Worm (Caenorhabditis elegans) whole organism, late embryonic: ENCODE results near the gene Y26E6A.3.
A peak's percentile ranks its signal among the peaks of the same experiment; 100 is the strongest.

Source experiments
- C08G9.2 ChIP-seq: sonication (generic microtip); optimal IDR thresholded peaks from 2 replicates; lab custom pipeline; 2016; ENCODE audit warnings: mild to moderate bottlenecking, missing genetic modification characterization, moderate library complexity, missing compliant biosample characterization
- C38D4.7 ChIP-seq: fragments of 200-800 bp; sonication (Bioruptor generic); optimal IDR thresholded peaks from 2 replicates; lab custom pipeline; 2018; ENCODE audit warnings: mild to moderate bottlenecking, missing genetic modification characterization, moderate library complexity, missing compliant biosample characterization
- F13H6.1 ChIP-seq: sonication (generic microtip); optimal IDR thresholded peaks from 2 replicates; lab custom pipeline; 2016; ENCODE audit warnings: missing genetic modification characterization, missing compliant biosample characterization
- K02D7.2 ChIP-seq: sonication (generic microtip); optimal IDR thresholded peaks from 2 replicates; lab custom pipeline; 2017; ENCODE audit warnings: mild to moderate bottlenecking, missing genetic modification characterization, missing compliant biosample characterization
- K09A11.1 ChIP-seq: sonication (generic microtip); optimal IDR thresholded peaks from 2 replicates; lab custom pipeline; 2017; ENCODE audit warnings: antibody characterized with exemption, mild to moderate bottlenecking, missing genetic modification characterization, missing compliant biosample characterization; ENCODE audit not compliant: insufficient read depth
- ahr-1 ChIP-seq: sonication (generic microtip); optimal IDR thresholded peaks from 2 replicates; lab custom pipeline; 2016; ENCODE audit warnings: missing genetic modification characterization, missing compliant biosample characterization
- ceh-14 ChIP-seq: sonication (generic microtip); optimal IDR thresholded peaks from 2 replicates; lab custom pipeline; 2016; ENCODE audit warnings: missing genotype, missing genetic modification characterization, missing compliant biosample characterization
- ceh-18 ChIP-seq: sonication (generic microtip); optimal IDR thresholded peaks from 2 replicates; lab custom pipeline; 2016; ENCODE audit warnings: missing genetic modification characterization, missing compliant biosample characterization
- ceh-2 ChIP-seq: sonication (generic microtip); optimal IDR thresholded peaks from 2 replicates; lab custom pipeline; 2016; ENCODE audit warnings: missing genotype, missing genetic modification characterization, missing compliant biosample characterization
- ceh-48 ChIP-seq: sonication (generic microtip); optimal IDR thresholded peaks from 2 replicates; lab custom pipeline; 2016; ENCODE audit warnings: missing genetic modification characterization, inconsistent platforms, missing compliant biosample characterization
- ceh-6 ChIP-seq: fragments of 200-800 bp; sonication (Bioruptor generic); optimal IDR thresholded peaks from 2 replicates; lab custom pipeline; 2018; ENCODE audit warnings: mild to moderate bottlenecking, missing genetic modification characterization, missing compliant biosample characterization
- dmd-4 ChIP-seq: sonication (generic microtip); optimal IDR thresholded peaks from 2 replicates; lab custom pipeline; 2016; ENCODE audit warnings: borderline replicate concordance, missing genetic modification characterization, missing compliant biosample characterization
- dve-1 ChIP-seq: sonication (generic microtip); optimal IDR thresholded peaks from 2 replicates; lab custom pipeline; 2017; ENCODE audit warnings: antibody characterized with exemption, mild to moderate bottlenecking, missing genetic modification characterization, missing compliant biosample characterization
- elt-2 ChIP-seq: sonication (generic microtip); optimal IDR thresholded peaks from 2 replicates; lab custom pipeline; 2016; ENCODE audit warnings: missing genetic modification reagents, missing genetic modification characterization, missing compliant biosample characterization
- ets-4 ChIP-seq: sonication (generic microtip); optimal IDR thresholded peaks from 2 replicates; lab custom pipeline; 2016; ENCODE audit warnings: missing genetic modification characterization, missing compliant biosample characterization
- eyg-1 ChIP-seq: sonication (generic microtip); optimal IDR thresholded peaks from 2 replicates; lab custom pipeline; 2016; ENCODE audit warnings: missing genotype, missing genetic modification characterization, missing compliant biosample characterization
- fax-1 ChIP-seq: sonication (generic microtip); optimal IDR thresholded peaks from 2 replicates; lab custom pipeline; 2016; ENCODE audit warnings: missing genotype, missing genetic modification characterization, missing compliant biosample characterization
- fkh-10 ChIP-seq: fragments of 150-350 bp; optimal IDR thresholded peaks from 2 replicates; lab custom pipeline; 2014; ENCODE audit warnings: missing biosample characterization, missing genetic modification reagents, missing genetic modification characterization
- fkh-6 ChIP-seq: sonication (generic microtip); optimal IDR thresholded peaks from 2 replicates; lab custom pipeline; 2016; ENCODE audit warnings: missing genetic modification characterization, missing compliant biosample characterization
- gmeb-2 ChIP-seq: sonication (generic microtip); optimal IDR thresholded peaks from 2 replicates; lab custom pipeline; 2016; ENCODE audit warnings: missing genetic modification characterization, inconsistent platforms, missing compliant biosample characterization
- hlh-8 ChIP-seq: sonication (generic microtip); optimal IDR thresholded peaks from 2 replicates; lab custom pipeline; 2016; ENCODE audit warnings: missing genotype, missing genetic modification characterization, missing compliant biosample characterization
- lim-6 ChIP-seq: sonication (generic microtip); optimal IDR thresholded peaks from 2 replicates; lab custom pipeline; 2016; ENCODE audit warnings: missing genetic modification characterization, missing compliant biosample characterization
- madf-2 ChIP-seq: sonication (generic microtip); optimal IDR thresholded peaks from 2 replicates; lab custom pipeline; 2017; ENCODE audit warnings: missing genetic modification characterization, missing compliant biosample characterization
- odd-2 ChIP-seq: sonication (generic microtip); optimal IDR thresholded peaks from 2 replicates; lab custom pipeline; 2017; ENCODE audit warnings: antibody characterized with exemption, mild to moderate bottlenecking, missing genetic modification characterization, missing compliant biosample characterization
- pag-3 ChIP-seq: sonication (generic microtip); optimal IDR thresholded peaks from 2 replicates; lab custom pipeline; 2016; ENCODE audit warnings: missing compliant biosample characterization, missing genetic modification characterization, borderline replicate concordance
- pat-9 ChIP-seq: fragments of 200-800 bp; sonication (Bioruptor generic); optimal IDR thresholded peaks from 2 replicates; lab custom pipeline; 2018; ENCODE audit warnings: mild to moderate bottlenecking, missing genetic modification characterization, moderate library complexity, missing compliant biosample characterization
- pax-1 ChIP-seq: fragments of 150-350 bp; optimal IDR thresholded peaks from 2 replicates; lab custom pipeline; 2014; ENCODE audit warnings: missing biosample characterization, missing genetic modification characterization
- pha-2 ChIP-seq: sonication (generic microtip); optimal IDR thresholded peaks from 2 replicates; lab custom pipeline; 2017; ENCODE audit warnings: mild to moderate bottlenecking, missing genetic modification characterization, missing compliant biosample characterization
- pqm-1 ChIP-seq: sonication (generic microtip); optimal IDR thresholded peaks from 2 replicates; lab custom pipeline; 2016; ENCODE audit warnings: missing genetic modification characterization, missing compliant biosample characterization
- pros-1 ChIP-seq: fragments of 150-350 bp; optimal IDR thresholded peaks from 2 replicates; lab custom pipeline; 2014; ENCODE audit warnings: missing biosample characterization, missing genetic modification reagents, missing genetic modification characterization
- sox-2 ChIP-seq: fragments of 200-800 bp; sonication (Bioruptor generic); IDR thresholded peaks from 2 replicates; pipeline ENCODE4 v1.3.6; 2022; ENCODE audit warnings: missing genetic modification reagents, missing genetic modification characterization, missing compliant biosample characterization
- sox-4 ChIP-seq: sonication (generic microtip); optimal IDR thresholded peaks from 2 replicates; lab custom pipeline; 2017; ENCODE audit warnings: mild to moderate bottlenecking, missing genetic modification characterization, inconsistent platforms, missing compliant biosample characterization
- syd-9 ChIP-seq: sonication (generic microtip); optimal IDR thresholded peaks from 2 replicates; lab custom pipeline; 2016; ENCODE audit warnings: mild to moderate bottlenecking, missing genetic modification characterization, moderate library complexity, missing compliant biosample characterization
- tbx-2 ChIP-seq: sonication (generic microtip); optimal IDR thresholded peaks from 2 replicates; lab custom pipeline; 2016; ENCODE audit warnings: missing genetic modification characterization, missing compliant biosample characterization
- tbx-7 ChIP-seq: sonication (generic microtip); optimal IDR thresholded peaks from 2 replicates; lab custom pipeline; 2016; ENCODE audit warnings: missing genotype, missing genetic modification characterization, missing compliant biosample characterization
- unc-42 ChIP-seq: sonication (generic microtip); optimal IDR thresholded peaks from 2 replicates; lab custom pipeline; 2016; ENCODE audit warnings: missing genotype, missing genetic modification characterization, missing compliant biosample characterization
- ztf-16 ChIP-seq: sonication (generic microtip); optimal IDR thresholded peaks from 2 replicates; lab custom pipeline; 2017; ENCODE audit warnings: missing genetic modification characterization, missing compliant biosample characterization

The Y26E6A.3 gene

DNA sequence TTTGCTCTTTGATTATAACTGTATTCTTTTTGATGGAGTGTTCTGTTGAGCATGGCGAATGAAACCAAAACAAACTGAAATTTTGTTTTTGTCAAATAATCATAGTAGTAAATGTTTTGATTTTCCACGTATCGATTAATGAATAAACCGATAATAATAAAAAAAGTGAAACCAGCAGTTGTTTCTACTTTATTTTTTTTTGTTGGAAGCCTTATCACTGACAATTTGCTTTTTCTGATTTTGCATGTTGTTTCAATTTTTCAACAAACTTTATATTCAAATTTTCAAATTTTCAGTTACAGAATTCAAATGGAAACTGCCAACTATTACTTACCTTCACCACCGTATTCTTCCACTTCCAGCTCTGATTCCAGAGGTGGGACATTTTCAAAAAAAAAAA is 24.8 kb upstream of the Y26E6A.3 start, which contains the start of gene elt-3 (continued):
- no peak for TF ChIP-seq fkh-6 (tag; lab: Kevin White, UChicago)

DNA sequence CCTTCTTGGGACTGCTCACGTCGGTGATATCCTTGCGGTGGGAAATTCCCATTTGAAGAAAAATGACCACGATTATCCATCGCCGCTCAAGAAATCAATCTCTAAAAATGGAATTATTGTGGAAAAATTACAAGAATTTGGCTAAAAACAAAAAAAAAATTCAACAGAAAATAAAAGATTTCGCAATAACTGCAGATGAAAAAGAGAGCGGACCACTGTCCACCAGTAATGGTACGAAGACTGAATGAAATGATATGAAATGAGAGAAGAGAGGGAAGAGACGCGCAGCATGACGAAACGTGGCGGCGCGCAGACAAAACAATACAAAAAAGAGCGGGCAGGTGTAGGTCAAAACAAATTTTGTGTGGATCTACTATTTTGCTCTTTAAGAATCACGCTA is 19.8 kb upstream of the Y26E6A.3 start, which contains the start of gene meg-1:
Gene meg-1, minus strand, starts transcription at position 101 of the 400 bp plus-strand sequence.
- TF ChIP-seq K02D7.2 (no peak), ets-4 (no peak), pag-3 (tag; lab: Kevin White, UChicago) (no peak), fax-1 (tag; lab: Kevin White, UChicago) (no peak), elt-2 (no peak), pat-9 (tag; lab: Kevin White, UChicago) (no peak), fkh-10 (GFP tag; lab: Kevin White, UChicago) (no peak), ceh-2 (tag; lab: Kevin White, UChicago) (no peak), C38D4.7 (GFP tag; lab: Kevin White, UChicago) (no peak), C08G9.2 (tag; lab: Kevin White, UChicago) (no peak), pros-1 (tag; lab: Kevin White, UChicago) (no peak), tbx-7 (no peak), madf-2 (tag; lab: Kevin White, UChicago) (no peak), lim-6 (tag; lab: Kevin White, UChicago) (no peak), pax-1 (tag; lab: Kevin White, UChicago) (no peak), ceh-48 (tag; lab: Kevin White, UChicago) (no peak), ceh-6 (GFP tag; lab: Kevin White, UChicago) (no peak), pha-2 (no peak), F13H6.1 (tag; lab: Kevin White, UChicago) (no peak), odd-2 (no peak)

DNA sequence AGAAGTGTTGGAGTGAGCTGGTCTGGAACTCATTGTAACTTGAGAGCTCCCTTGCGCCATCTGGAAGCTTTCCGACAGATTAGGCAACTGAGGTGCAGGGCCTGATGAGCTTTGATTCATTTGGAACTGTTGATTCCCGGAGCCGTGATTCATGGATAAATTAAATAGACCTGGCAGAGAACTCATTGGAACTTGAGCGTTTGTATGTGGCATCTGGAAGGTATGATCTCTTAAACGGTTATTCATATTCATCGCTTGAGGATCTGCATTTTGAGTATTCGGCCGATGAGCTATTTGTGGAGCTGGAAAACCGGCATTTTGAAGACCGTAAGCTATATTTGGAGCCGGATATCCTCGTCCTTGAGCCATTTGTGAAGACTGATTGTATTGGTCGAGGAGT is 18.8 kb upstream of the Y26E6A.3 start:
- TF ChIP-seq tbx-2 (tag; lab: Kevin White, UChicago) (no peak), sox-2 (GFP tag; lab: Robert Waterston, UW) (no peak), syd-9 (tag; lab: Kevin White, UChicago) (no peak), ceh-14 (no peak), pqm-1 (tag; lab: Kevin White, UChicago) (no peak), hlh-8 (no peak)

DNA sequence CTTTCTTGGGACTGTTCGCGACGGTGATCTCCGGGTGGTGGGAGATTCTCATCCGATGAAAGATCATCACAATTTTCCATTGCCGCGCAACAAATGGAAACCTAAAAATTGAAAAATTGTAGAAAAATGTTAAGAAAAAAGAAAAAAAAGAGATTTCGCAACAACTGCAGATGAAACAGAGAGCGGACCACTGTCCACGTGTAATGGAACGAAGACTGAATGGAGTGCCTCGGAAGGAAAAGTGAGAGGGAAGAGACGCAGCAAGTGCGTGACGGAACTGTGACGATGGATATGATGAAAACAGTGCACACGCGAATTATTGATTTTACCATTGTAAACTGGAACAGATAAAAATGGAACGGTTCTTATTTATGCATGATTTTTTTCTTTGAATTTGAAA is 16.3 kb upstream of the Y26E6A.3 start, which contains the start of gene meg-2:
Gene meg-2, minus strand, starts transcription at position 101 of the 400 bp plus-strand sequence.
- no peak for TF ChIP-seq ahr-1 (tag; lab: Kevin White, UChicago)

DNA sequence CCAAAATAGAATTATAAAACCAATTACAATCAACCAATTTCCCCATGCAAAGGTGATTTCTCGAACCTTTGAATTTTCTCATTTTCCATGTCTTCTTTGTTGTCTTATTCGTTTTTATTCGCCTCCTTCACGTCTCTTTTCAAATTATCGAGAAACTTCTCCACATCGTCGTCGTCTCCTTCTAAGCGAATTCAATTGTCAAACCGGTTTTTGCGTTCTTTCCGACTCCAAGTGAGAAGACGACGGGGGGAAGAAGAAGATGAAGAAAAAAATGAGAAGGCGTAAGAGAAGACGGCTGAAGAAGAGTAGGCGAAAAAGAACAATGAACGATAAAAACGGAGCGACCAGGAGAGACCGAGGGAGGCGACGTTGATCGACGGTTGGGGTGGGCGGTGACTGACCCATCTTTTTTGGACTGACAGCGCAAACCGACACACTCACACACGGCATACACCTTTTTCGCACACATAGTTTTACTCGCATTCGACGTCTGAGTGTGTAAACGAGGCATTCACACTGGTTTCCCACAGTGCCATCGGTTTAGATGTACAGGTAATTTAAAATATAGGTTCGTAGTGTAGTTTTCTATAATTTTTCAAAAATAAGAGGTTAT is 10.7 kb upstream of the Y26E6A.3 start:
- TF ChIP-seq syd-9 (tag; lab: Kevin White, UChicago) (no peak), ceh-6 (GFP tag; lab: Kevin White, UChicago) (no peak), dmd-4 (tag; lab: Kevin White, UChicago) (no peak), dve-1 (no peak), tbx-2 (tag; lab: Kevin White, UChicago) (peak; percentile 28), F13H6.1 (tag; lab: Kevin White, UChicago) (peak; percentile 11), ceh-18 (peak; percentile 10)

DNA sequence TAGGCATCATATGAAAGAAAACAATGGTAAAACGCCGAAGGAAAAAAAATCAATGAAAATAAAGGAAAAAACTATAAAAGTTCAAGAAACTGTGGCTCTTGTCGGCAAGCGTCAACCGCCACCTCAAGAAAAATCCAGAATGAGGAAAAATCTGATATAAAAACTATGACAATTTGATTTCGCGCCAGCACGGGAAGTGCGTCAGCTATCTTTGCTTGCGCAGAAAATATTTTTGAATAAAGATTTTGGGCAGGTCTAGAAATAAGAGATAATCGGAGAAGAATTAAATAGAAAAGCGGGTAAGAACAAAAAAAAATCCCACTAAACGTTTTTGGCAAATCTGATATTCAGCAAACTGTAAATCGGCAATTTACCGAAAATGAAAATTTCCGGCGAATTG is 8.4 kb upstream of the Y26E6A.3 start:
- TF ChIP-seq pax-1 (tag; lab: Kevin White, UChicago) (no peak), hlh-8 (no peak), unc-42 (no peak), sox-4 (tag; lab: Kevin White, UChicago) (no peak), gmeb-2 (tag; lab: Kevin White, UChicago) (no peak), pat-9 (tag; lab: Kevin White, UChicago) (no peak), K09A11.1 (tag; lab: Kevin White, UChicago) (no peak), K02D7.2 (no peak), ztf-16 (tag; lab: Kevin White, UChicago) (no peak), fkh-6 (tag; lab: Kevin White, UChicago) (no peak), ceh-6 (GFP tag; lab: Kevin White, UChicago) (no peak), eyg-1 (no peak), C38D4.7 (GFP tag; lab: Kevin White, UChicago) (no peak)
